Fruit fly (Drosophila melanogaster): Measurements from ENCODE around the gene spen.

Gene spen

dm6 chr2L:247845-248473, 89.1 kb downstream of the spen start (continued):
- TF ChIP-seq CG17829 (tag; optimal IDR thresholded peaks at IDR 0.05) (peak; percentile 54), psq (GFP tag; optimal IDR thresholded peaks at IDR 0.05) (peak; percentile 27), Dip2 (GFP tag; IDR thresholded peaks at IDR 0.05) (no peak), ttk (GFP tag; IDR thresholded peaks at IDR 0.05) (no peak), CG31224 (GFP tag; IDR thresholded peaks at IDR 0.05) (0 out of 2 replicates have a peak, but pooled peaks have one; percentile 10), mam (GFP tag; optimal IDR thresholded peaks at IDR 0.05) (peak; percentile 33), Eip74EF (GFP tag; optimal IDR thresholded peaks at IDR 0.05) (peak in 1 of 2 experiments; percentile 10), schlank (tag; optimal IDR thresholded peaks at IDR 0.05) (no peak), Sry-β (GFP tag; optimal IDR thresholded peaks at IDR 0.05) (no peak), fru (optimal IDR thresholded peaks at IDR 0.05) (no peak), phol (tag; optimal IDR thresholded peaks at IDR 0.05) (peak; percentile 49), seq (GFP tag; IDR thresholded peaks at IDR 0.05) (no peak), CG2199 (GFP tag; IDR thresholded peaks at IDR 0.05) (0 out of 3 replicates have a peak, but pooled peaks have one; percentile 32), E2f2 (GFP tag; IDR thresholded peaks at IDR 0.05) (no peak), CG18262 (tag; optimal IDR thresholded peaks at IDR 0.05) (peak; percentile 64), Nf-YA (GFP tag; IDR thresholded peaks at IDR 0.05) (no peak), tgo (GFP tag; IDR thresholded peaks at IDR 0.05) (peak; percentile 31; the same call in 1 of the 3 replicates), luna (GFP tag; optimal IDR thresholded peaks at IDR 0.05) (no peak), bbx (GFP tag; IDR thresholded peaks at IDR 0.05; ENCODE audit: partially characterized antibody) (no peak), CG2875 (GFP tag; optimal IDR thresholded peaks at IDR 0.05) (no peak), CG32532 (GFP tag; IDR thresholded peaks at IDR 0.05) (peak; percentile 69), Drgx (GFP tag; IDR thresholded peaks at IDR 0.05) (peak; percentile 73), CG9609 (GFP tag; optimal IDR thresholded peaks at IDR 0.05) (peak; percentile 6), Hmx (GFP tag; optimal IDR thresholded peaks at IDR 0.05) (no peak), CG6272 (GFP tag; IDR thresholded peaks at IDR 0.05) (no peak), HHEX (GFP tag; optimal IDR thresholded peaks at IDR 0.05) (peak; percentile 73), ro (GFP tag; IDR thresholded peaks at IDR 0.05) (no peak), CG11398 (GFP tag; optimal IDR thresholded peaks at IDR 0.05) (no peak), E2f1 (GFP tag; IDR thresholded peaks at IDR 0.05) (peak; percentile 38; the same call in 1 of the 2 replicates), NC2α (GFP tag; optimal IDR thresholded peaks at IDR 0.05) (no peak), mirr (GFP tag; optimal IDR thresholded peaks at IDR 0.05) (peak; percentile 52), Gug (GFP tag; IDR thresholded peaks at IDR 0.05) (peak; percentile 8; the same call in 2 of the 4 replicates), CG7987 (GFP tag; optimal IDR thresholded peaks at IDR 0.05) (no peak), CG14667 (GFP tag; IDR thresholded peaks at IDR 0.05) (no peak), onecut (GFP tag; IDR thresholded peaks at IDR 0.05) (no peak), CG12104 (GFP tag; optimal IDR thresholded peaks at IDR 0.05) (peak; percentile 0), CG9437 (GFP tag; optimal IDR thresholded peaks at IDR 0.05) (peak; percentile 43), CG13123 (GFP tag; optimal IDR thresholded peaks at IDR 0.05) (no peak), trem (tag; optimal IDR thresholded peaks at IDR 0.05) (peak; percentile 60), CG12744 (GFP tag; optimal IDR thresholded peaks at IDR 0.05) (no peak), pzg (GFP tag; optimal IDR thresholded peaks at IDR 0.05) (no peak), Dp (GFP tag; optimal IDR thresholded peaks at IDR 0.05) (no peak), cato (GFP tag; optimal IDR thresholded peaks at IDR 0.05; ENCODE audit: borderline replicate concordance) (peak; percentile 7), fd64A (GFP tag; optimal IDR thresholded peaks at IDR 0.05) (no peak), CG9932 (GFP tag; IDR thresholded peaks at IDR 0.05) (peak; percentile 72), CG12155 (GFP tag; optimal IDR thresholded peaks at IDR 0.05) (peak; percentile 99), lilli (GFP tag; optimal IDR thresholded peaks at IDR 0.05) (peak; percentile 46), pb (GFP tag; optimal IDR thresholded peaks at IDR 0.05) (no peak), CG1024 (GFP tag; IDR thresholded peaks at IDR 0.05) (no peak), fd3F (GFP tag; optimal IDR thresholded peaks at IDR 0.05) (peak; percentile 50), ssp (GFP tag; IDR thresholded peaks at IDR 0.05) (no peak)
